Worm (Caenorhabditis elegans) whole organism, late embryonic: ENCODE measurements around the gene Y49F6B.14.
"Not testable (repeated sequence)": the region's sequence is repeated elsewhere in the genome, so short reads cannot be mapped to it uniquely, and the experiment has no call there.

Experiments used
- C08G9.2 ChIP-seq: sonication (generic microtip); optimal IDR thresholded peaks from 2 replicates; lab custom pipeline; 2016; ENCODE audit warnings: mild to moderate bottlenecking, missing genetic modification characterization, moderate library complexity, missing compliant biosample characterization
- K02D7.2 ChIP-seq: sonication (generic microtip); optimal IDR thresholded peaks from 2 replicates; lab custom pipeline; 2017; ENCODE audit warnings: mild to moderate bottlenecking, missing genetic modification characterization, missing compliant biosample characterization
- T23F11.4 ChIP-seq: fragments of 200-800 bp; sonication (Bioruptor generic); optimal IDR thresholded peaks from 2 replicates; lab custom pipeline; 2018; ENCODE audit warnings: mild to moderate bottlenecking, missing genetic modification characterization, missing compliant biosample characterization
- ceh-14 ChIP-seq: sonication (generic microtip); optimal IDR thresholded peaks from 2 replicates; lab custom pipeline; 2016; ENCODE audit warnings: missing genotype, missing genetic modification characterization, missing compliant biosample characterization
- ceh-19 ChIP-seq: fragments of 200-800 bp; sonication (Bioruptor generic); optimal IDR thresholded peaks from 2 replicates; lab custom pipeline; 2018; ENCODE audit warnings: mild to moderate bottlenecking, missing genetic modification characterization, missing compliant biosample characterization
- ceh-2 ChIP-seq: sonication (generic microtip); optimal IDR thresholded peaks from 2 replicates; lab custom pipeline; 2016; ENCODE audit warnings: missing genotype, missing genetic modification characterization, missing compliant biosample characterization
- ceh-22 ChIP-seq: sonication (generic microtip); optimal IDR thresholded peaks from 2 replicates; lab custom pipeline; 2017; ENCODE audit warnings: missing biosample characterization, missing genetic modification characterization
- ceh-24 ChIP-seq: sonication (generic microtip); optimal IDR thresholded peaks from 2 replicates; lab custom pipeline; 2016; ENCODE audit warnings: mild to moderate bottlenecking, missing genetic modification characterization, missing compliant biosample characterization
- ceh-31 ChIP-seq: sonication (generic microtip); optimal IDR thresholded peaks from 2 replicates; lab custom pipeline; 2016; ENCODE audit warnings: missing genetic modification characterization, missing compliant biosample characterization
- ceh-34 ChIP-seq: sonication (generic microtip); optimal IDR thresholded peaks from 2 replicates; lab custom pipeline; 2016; ENCODE audit warnings: mild to moderate bottlenecking, missing genetic modification characterization, missing compliant biosample characterization
- ceh-45 ChIP-seq: fragments of 200-800 bp; sonication (Bioruptor generic); IDR thresholded peaks from 2 replicates; pipeline ENCODE4 v1.3.6; 2022; ENCODE audit warnings: missing genetic modification reagents, missing genetic modification characterization, missing compliant biosample characterization
- dmd-4 ChIP-seq: sonication (generic microtip); optimal IDR thresholded peaks from 2 replicates; lab custom pipeline; 2016; ENCODE audit warnings: borderline replicate concordance, missing genetic modification characterization, missing compliant biosample characterization
- dve-1 ChIP-seq: sonication (generic microtip); optimal IDR thresholded peaks from 2 replicates; lab custom pipeline; 2017; ENCODE audit warnings: antibody characterized with exemption, mild to moderate bottlenecking, missing genetic modification characterization, missing compliant biosample characterization
- elt-2 ChIP-seq: sonication (generic microtip); optimal IDR thresholded peaks from 2 replicates; lab custom pipeline; 2016; ENCODE audit warnings: missing genetic modification reagents, missing genetic modification characterization, missing compliant biosample characterization
- gmeb-2 ChIP-seq: sonication (generic microtip); optimal IDR thresholded peaks from 2 replicates; lab custom pipeline; 2016; ENCODE audit warnings: missing genetic modification characterization, inconsistent platforms, missing compliant biosample characterization
- hlh-13 ChIP-seq: fragments of 200-800 bp; sonication (Bioruptor generic); optimal IDR thresholded peaks from 2 replicates; lab custom pipeline; 2018; ENCODE audit warnings: mild to moderate bottlenecking, missing genetic modification characterization, missing compliant biosample characterization
- hlh-15 ChIP-seq: sonication (generic microtip); optimal IDR thresholded peaks from 2 replicates; lab custom pipeline; 2016; ENCODE audit warnings: missing genetic modification characterization, missing compliant biosample characterization
- hlh-30 ChIP-seq: sonication (generic microtip); optimal IDR thresholded peaks from 2 replicates; lab custom pipeline; 2017; ENCODE audit warnings: antibody characterized with exemption, missing genetic modification characterization, missing compliant biosample characterization; ENCODE audit not compliant: insufficient read depth
- madf-2 ChIP-seq: sonication (generic microtip); optimal IDR thresholded peaks from 2 replicates; lab custom pipeline; 2017; ENCODE audit warnings: missing genetic modification characterization, missing compliant biosample characterization
- mec-3 ChIP-seq: sonication (generic microtip); optimal IDR thresholded peaks from 2 replicates; lab custom pipeline; 2016; ENCODE audit warnings: borderline replicate concordance, missing genetic modification characterization, missing compliant biosample characterization
- nfya-1 ChIP-seq: sonication (generic microtip); optimal IDR thresholded peaks from 2 replicates; lab custom pipeline; 2017; ENCODE audit warnings: missing genetic modification characterization, mild to moderate bottlenecking, missing compliant biosample characterization, antibody characterized with exemption, moderate library complexity
- nhr-232 ChIP-seq: sonication (generic microtip); optimal IDR thresholded peaks from 2 replicates; lab custom pipeline; 2016; ENCODE audit warnings: missing genetic modification characterization, missing compliant biosample characterization
- npax-4 ChIP-seq: sonication (generic microtip); optimal IDR thresholded peaks from 2 replicates; lab custom pipeline; 2016; ENCODE audit warnings: missing genetic modification characterization, missing compliant biosample characterization
- pat-9 ChIP-seq: fragments of 200-800 bp; sonication (Bioruptor generic); optimal IDR thresholded peaks from 2 replicates; lab custom pipeline; 2018; ENCODE audit warnings: mild to moderate bottlenecking, missing genetic modification characterization, moderate library complexity, missing compliant biosample characterization
- pha-4 ChIP-seq: fragments of 150-350 bp; optimal IDR thresholded peaks from 2 replicates; lab custom pipeline; 2018; ENCODE audit warnings: missing biosample characterization, missing genetic modification reagents, missing genetic modification characterization
- pqm-1 ChIP-seq: sonication (generic microtip); optimal IDR thresholded peaks from 2 replicates; lab custom pipeline; 2016; ENCODE audit warnings: missing genetic modification characterization, missing compliant biosample characterization
- pros-1 ChIP-seq: fragments of 150-350 bp; optimal IDR thresholded peaks from 2 replicates; lab custom pipeline; 2014; ENCODE audit warnings: missing biosample characterization, missing genetic modification reagents, missing genetic modification characterization
- sdc-2 ChIP-seq: sonication (generic microtip); optimal IDR thresholded peaks from 2 replicates; lab custom pipeline; 2016; ENCODE audit warnings: missing genotype, missing genetic modification characterization, missing compliant biosample characterization
- sox-2 ChIP-seq: fragments of 200-800 bp; sonication (Bioruptor generic); IDR thresholded peaks from 2 replicates; pipeline ENCODE4 v1.3.6; 2022; ENCODE audit warnings: missing genetic modification reagents, missing genetic modification characterization, missing compliant biosample characterization
- tbx-2 ChIP-seq: sonication (generic microtip); optimal IDR thresholded peaks from 2 replicates; lab custom pipeline; 2016; ENCODE audit warnings: missing genetic modification characterization, missing compliant biosample characterization
- tbx-7 ChIP-seq: sonication (generic microtip); optimal IDR thresholded peaks from 2 replicates; lab custom pipeline; 2016; ENCODE audit warnings: missing genotype, missing genetic modification characterization, missing compliant biosample characterization
- ttx-3 ChIP-seq: sonication (generic microtip); optimal IDR thresholded peaks from 2 replicates; lab custom pipeline; 2016; ENCODE audit warnings: missing genetic modification reagents, missing genetic modification characterization, missing compliant biosample characterization
- unc-42 ChIP-seq: sonication (generic microtip); optimal IDR thresholded peaks from 2 replicates; lab custom pipeline; 2016; ENCODE audit warnings: missing genotype, missing genetic modification characterization, missing compliant biosample characterization
- unc-55 ChIP-seq: sonication (generic microtip); optimal IDR thresholded peaks from 2 replicates; lab custom pipeline; 2017; ENCODE audit warnings: missing biosample characterization, missing genetic modification reagents, missing genetic modification characterization
- unc-86 ChIP-seq: sonication (generic microtip); optimal IDR thresholded peaks from 2 replicates; lab custom pipeline; 2016; ENCODE audit warnings: missing genetic modification characterization, missing compliant biosample characterization

Y49F6B.14 gene

ce11 chrII:3502520-3503323, 12.6 kb downstream of the Y49F6B.14 start, which contains the start of the genes col-71 and Y49F6B.2 (continued):
- peak; percentile 89 for TF ChIP-seq ceh-14 (tag; lab: Kevin White, UChicago)
- TF ChIP-seq mec-3 (tag; lab: Kevin White, UChicago): peak; percentile 86
- TF ChIP-seq hlh-15 (tag; lab: Kevin White, UChicago): peak; percentile 1
- no peak for TF ChIP-seq sdc-2 (tag; lab: Kevin White, UChicago)
- TF ChIP-seq ceh-22 (tag; lab: Kevin White, UChicago): no peak
- no peak for TF ChIP-seq npax-4 (tag; lab: Kevin White, UChicago)
- TF ChIP-seq ceh-34 (tag; lab: Kevin White, UChicago): peak; percentile 24
- peak; percentile 84 for TF ChIP-seq tbx-7 (tag; lab: Kevin White, UChicago)
- TF ChIP-seq K02D7.2 (tag; lab: Kevin White, UChicago): no peak
- no peak for TF ChIP-seq dmd-4
- no peak for TF ChIP-seq ceh-19 (GFP tag; lab: Kevin White, UChicago)
- TF ChIP-seq ttx-3 (tag; lab: Kevin White, UChicago): peak; percentile 49
- TF ChIP-seq hlh-13 (GFP tag; lab: Kevin White, UChicago): no peak
- TF ChIP-seq pros-1 (tag; lab: Kevin White, UChicago): no peak
- TF ChIP-seq pqm-1 (tag; lab: Kevin White, UChicago): no peak
- TF ChIP-seq nhr-232: no peak
- TF ChIP-seq unc-42 (tag; lab: Kevin White, UChicago): peak; percentile 100
- no peak for TF ChIP-seq ceh-24
- peak; percentile 34 for TF ChIP-seq unc-86
- peak; percentile 86 for TF ChIP-seq ceh-2
- TF ChIP-seq dve-1 (tag; lab: Kevin White, UChicago): no peak
- TF ChIP-seq tbx-2: peak; percentile 83
- no peak for TF ChIP-seq pha-4 (tag; lab: Kevin White, UChicago)
- TF ChIP-seq gmeb-2 (tag; lab: Kevin White, UChicago): peak; percentile 30
- peak; percentile 32 for TF ChIP-seq nfya-1 (tag; lab: Kevin White, UChicago)
- TF ChIP-seq sox-2 (GFP tag; lab: Robert Waterston, UW): no peak

ce11 chrII:3502011-3502410, 13.3 kb downstream of the Y49F6B.14 start:
- TF ChIP-seq madf-2: no peak
- no peak for TF ChIP-seq pat-9 (tag; lab: Kevin White, UChicago)
- 0 out of 2 replicates have a peak, but pooled peaks have one; percentile 6 for TF ChIP-seq ceh-45

- no peak for TF ChIP-seq ceh-31 (tag; lab: Kevin White, UChicago)
- peak; percentile 14 for TF ChIP-seq C08G9.2 (tag; lab: Kevin White, UChicago)
- TF ChIP-seq, all 69 proteins: peak for 1
Measured at ce11 chrII:3500373-3500772, 14.9 kb downstream of the Y49F6B.14 start.

- TF ChIP-seq hlh-30 (tag; lab: Kevin White, UChicago): no peak
- TF ChIP-seq elt-2 (tag; lab: Kevin White, UChicago): peak; percentile 35
Measured at ce11 chrII:3499386-3499785, 15.9 kb downstream of the Y49F6B.14 start, which contains the start of gene Y49F6B.9. Gene Y49F6B.9 (minus strand): TSS chrII:3499387.

ce11 chrII:3490797-3491196, 24.5 kb downstream of the Y49F6B.14 start, which contains the start of gene fbxb-112:
Gene fbxb-112 (plus strand): TSS chrII:3491097.
- not testable (repeated sequence) for TF ChIP-seq ceh-45; T23F11.4 (GFP tag; lab: Kevin White, UChicago); unc-55
